Fruit fly (Drosophila melanogaster): Measurements from ENCODE around the gene retm.

- no peak for TF ChIP-seq dac (GFP tag; optimal IDR thresholded peaks at IDR 0.05)
- TF ChIP-seq Eip78C (GFP tag) = no peak
- no peak for TF ChIP-seq svp (GFP tag)
Observed at dm6 chr2L:6476753-6477152, 21.0 kb upstream of the retm start, which contains the start of gene CG9536.
